Worm (Caenorhabditis elegans): ENCODE measurements around the gene srw-101.

srw-101 gene

DNA sequence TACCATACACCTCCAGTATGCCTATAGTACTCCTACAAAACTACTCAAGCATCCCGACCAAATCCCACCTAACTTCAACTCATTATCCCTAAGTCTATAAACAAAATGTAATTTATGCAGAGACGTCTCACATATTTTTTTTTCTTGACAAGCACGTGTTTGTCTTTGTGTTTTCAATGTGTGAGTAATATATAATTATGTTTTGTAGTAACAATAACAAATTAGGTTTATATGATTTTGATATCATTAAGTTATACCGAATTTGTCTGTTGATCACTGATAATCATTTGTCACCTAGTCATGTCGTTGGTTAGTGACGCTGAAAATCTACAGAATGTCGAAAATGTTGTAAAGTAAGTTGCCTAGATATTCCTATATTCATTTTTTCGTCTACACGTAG lies 2.1 kb upstream of the srw-101 start, which contains the start of gene srw-102:
srw-102 (plus strand) TSS at position 301 of the 400 bp plus-strand sequence.
- TF ChIP-seq ceh-19 (GFP tag; optimal IDR thresholded peaks at IDR 0.05) (no peak), ceh-9 (tag; optimal IDR thresholded peaks at IDR 0.05) (no peak), nfya-1 (tag; optimal IDR thresholded peaks at IDR 0.05) (no peak), pqm-1 (tag; optimal IDR thresholded peaks at IDR 0.05) (no peak), pag-3 (tag; optimal IDR thresholded peaks at IDR 0.05; ENCODE audit: borderline replicate concordance) (no peak), lin-11 (tag; optimal IDR thresholded peaks at IDR 0.05) (no peak), F13H6.1 (tag; optimal IDR thresholded peaks at IDR 0.05) (no peak), unc-42 (tag; optimal IDR thresholded peaks at IDR 0.05) (no peak), unc-3 (GFP tag; conservative IDR thresholded peaks at IDR 0.05) (no peak), unc-3 (tag; optimal IDR thresholded peaks at IDR 0.05) (no peak), odd-2 (tag; optimal IDR thresholded peaks at IDR 0.05) (no peak), unc-86 (tag; optimal IDR thresholded peaks at IDR 0.05) (no peak), ceh-45 (GFP tag; IDR thresholded peaks at IDR 0.05) (no peak), tbx-2 (tag; optimal IDR thresholded peaks at IDR 0.05) (no peak), eyg-1 (tag; optimal IDR thresholded peaks at IDR 0.05) (no peak), sdc-2 (tag; optimal IDR thresholded peaks at IDR 0.05) (no peak), K02D7.2 (tag; optimal IDR thresholded peaks at IDR 0.05) (no peak), K09A11.1 (tag; optimal IDR thresholded peaks at IDR 0.05; ENCODE audit: insufficient read depth) (no peak), ref-2 (tag; optimal IDR thresholded peaks at IDR 0.05) (no peak)

DNA sequence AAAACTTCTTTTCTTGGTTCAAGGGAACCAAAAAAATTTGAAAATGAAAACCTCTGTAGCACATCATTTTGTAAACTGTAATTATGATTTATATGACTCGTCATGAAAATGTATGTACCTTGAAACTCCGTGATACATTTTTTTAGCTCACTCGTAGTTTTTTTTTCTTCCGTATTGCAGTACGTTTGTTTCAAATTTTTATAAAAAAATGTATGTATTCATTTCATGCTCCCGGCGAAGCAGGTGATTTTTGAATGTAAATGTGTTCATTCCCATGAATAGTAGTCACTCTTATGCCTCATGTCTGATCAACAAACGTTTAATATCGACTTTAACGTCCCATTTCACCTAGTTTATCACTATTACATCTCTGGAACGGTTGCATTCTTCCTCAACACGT lies 3.3 kb downstream of the srw-101 start, which contains the start of gene sri-27:
sri-27 (plus strand) TSS at position 301 of the 400 bp plus-strand sequence.
- TF ChIP-seq elt-4 (tag; optimal IDR thresholded peaks at IDR 0.05) (no peak), nhr-232 (tag; optimal IDR thresholded peaks at IDR 0.05) (no peak), fax-1 (tag; optimal IDR thresholded peaks at IDR 0.05) (no peak)

DNA sequence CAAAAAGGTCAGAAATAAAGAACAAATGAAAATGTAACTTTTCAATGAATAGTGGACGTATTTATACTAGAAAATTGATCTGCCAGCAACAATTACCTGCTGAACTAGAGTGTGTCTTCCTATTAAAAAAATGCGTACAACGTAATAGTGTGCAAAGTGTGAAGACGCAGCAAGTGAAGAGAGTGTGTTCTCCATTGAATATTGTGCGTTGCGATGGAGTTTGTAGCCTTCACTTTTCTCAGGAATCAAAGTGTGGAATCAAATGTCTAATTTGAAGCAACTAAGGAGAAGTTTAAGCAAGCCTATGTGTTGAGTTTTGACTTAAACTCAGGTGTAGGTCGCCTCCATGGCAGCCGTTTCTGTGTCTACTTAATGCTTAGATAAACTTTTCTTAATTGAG lies 9.9 kb downstream of the srw-101 start, which contains the start of gene gst-21:
gst-21 (minus strand) TSS at position 101 of the 400 bp plus-strand sequence.
- TF ChIP-seq rnt-1 (tag; optimal IDR thresholded peaks at IDR 0.05): no peak
- no peak for TF ChIP-seq npax-4 (tag; optimal IDR thresholded peaks at IDR 0.05)
- TF ChIP-seq sox-4 (tag; optimal IDR thresholded peaks at IDR 0.05): no peak
- no peak for TF ChIP-seq unc-86 (tag; optimal IDR thresholded peaks at IDR 0.05)
- TF ChIP-seq nhr-11 (tag; optimal IDR thresholded peaks at IDR 0.05): no peak
- TF ChIP-seq ceh-22 (tag; optimal IDR thresholded peaks at IDR 0.05): no peak

DNA sequence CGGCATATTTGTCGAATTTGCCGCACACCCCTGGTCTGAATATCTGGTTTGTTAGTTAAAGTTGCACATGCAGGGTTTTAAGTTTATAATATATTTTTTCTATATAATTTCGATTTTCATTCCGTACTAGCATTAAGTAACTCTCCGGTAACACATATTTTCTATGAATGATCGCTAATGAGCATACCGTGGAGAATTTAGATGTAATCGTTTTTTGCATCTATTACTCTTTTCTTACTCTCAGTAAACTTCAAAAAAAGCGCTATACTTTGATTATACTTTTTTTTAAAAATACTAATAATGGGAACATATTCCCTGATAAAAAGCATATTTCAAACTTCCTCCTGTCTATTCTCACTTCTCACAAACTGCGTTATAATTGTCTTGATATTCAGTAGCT lies 12.5 kb downstream of the srw-101 start, which contains the start of gene str-160:
str-160 (plus strand) TSS at position 301 of the 400 bp plus-strand sequence.
- TF ChIP-seq unc-55 (GFP tag; optimal IDR thresholded peaks at IDR 0.05): no peak
- no peak for TF ChIP-seq pros-1 (tag; optimal IDR thresholded peaks at IDR 0.05)
- TF ChIP-seq K09A11.1 (tag; optimal IDR thresholded peaks at IDR 0.05; ENCODE audit: insufficient read depth): no peak
- TF ChIP-seq dve-1 (tag; optimal IDR thresholded peaks at IDR 0.05): no peak
- TF ChIP-seq ceh-24 (tag; optimal IDR thresholded peaks at IDR 0.05): no peak
- TF ChIP-seq pha-4 (tag; optimal IDR thresholded peaks at IDR 0.05): no peak
- TF ChIP-seq ceh-34 (tag; optimal IDR thresholded peaks at IDR 0.05): no peak
- TF ChIP-seq elt-4 (tag; optimal IDR thresholded peaks at IDR 0.05): no peak
- no peak for TF ChIP-seq ceh-9 (tag; optimal IDR thresholded peaks at IDR 0.05)
- TF ChIP-seq elt-2 (tag; optimal IDR thresholded peaks at IDR 0.05): no peak
- no peak for TF ChIP-seq eyg-1 (tag; optimal IDR thresholded peaks at IDR 0.05)
- TF ChIP-seq unc-86 (tag; optimal IDR thresholded peaks at IDR 0.05): no peak
- TF ChIP-seq ets-4 (tag; optimal IDR thresholded peaks at IDR 0.05): no peak
- TF ChIP-seq hlh-13 (GFP tag; optimal IDR thresholded peaks at IDR 0.05): no peak
- TF ChIP-seq ceh-19 (GFP tag; optimal IDR thresholded peaks at IDR 0.05): no peak
- TF ChIP-seq ceh-45 (GFP tag; IDR thresholded peaks at IDR 0.05): no peak
- no peak for TF ChIP-seq K02D7.2 (tag; optimal IDR thresholded peaks at IDR 0.05)
- no peak for TF ChIP-seq npax-4 (tag; optimal IDR thresholded peaks at IDR 0.05)
- TF ChIP-seq tbx-7 (tag; optimal IDR thresholded peaks at IDR 0.05): no peak
- no peak for TF ChIP-seq tbx-2 (tag; optimal IDR thresholded peaks at IDR 0.05)
